Worm (Caenorhabditis elegans): ENCODE data around the gene Y57G11C.1130.

Gene Y57G11C.1130

ce11 chrIV:14786374-14787136 lies 4.2 kb downstream of the Y57G11C.1130 start, which contains the start of gene melo-1 (continued):
- no peak for TF ChIP-seq Y55F3AM.14 (GFP tag; optimal IDR thresholded peaks at IDR 0.05)
- no peak for TF ChIP-seq ZK546.5 (tag; optimal IDR thresholded peaks at IDR 0.05)
- peak; percentile 25 for TF ChIP-seq ama-1 (optimal IDR thresholded peaks at IDR 0.05)
- TF ChIP-seq R02D3.7 (tag; optimal IDR thresholded peaks at IDR 0.05), result no peak
- TF ChIP-seq elt-3 (tag; optimal IDR thresholded peaks at IDR 0.05), result no peak
- no peak for TF ChIP-seq nhr-12 (tag; optimal IDR thresholded peaks at IDR 0.05)
- TF ChIP-seq alr-1 (tag; optimal IDR thresholded peaks at IDR 0.05), result no peak
- peak in 1 of 2 experiments; percentile 62 for TF ChIP-seq lsy-2 (tag; optimal IDR thresholded peaks at IDR 0.05)

ce11 chrIV:14790579-14790978 lies 8.3 kb downstream of the Y57G11C.1130 start:
- no peak for TF ChIP-seq F13H6.1 (tag; optimal IDR thresholded peaks at IDR 0.05)
- peak; percentile 18 for TF ChIP-seq ama-1 (optimal IDR thresholded peaks at IDR 0.05)
- peak in 1 of 2 experiments; percentile 13 for TF ChIP-seq lsy-2 (tag; optimal IDR thresholded peaks at IDR 0.05)

ce11 chrIV:14792602-14793232 lies 10.4 kb downstream of the Y57G11C.1130 start, which contains the start of gene gdi-1:
TSS of gene gdi-1 (minus strand) at chrIV:14792887.
- TF ChIP-seq unc-55 (GFP tag; optimal IDR thresholded peaks at IDR 0.05) (no peak), egl-27 (tag; optimal IDR thresholded peaks at IDR 0.05) (no peak), mdl-1 (tag; optimal IDR thresholded peaks at IDR 0.05) (no peak), lin-11 (tag; optimal IDR thresholded peaks at IDR 0.05) (no peak), ztf-4 (tag; optimal IDR thresholded peaks at IDR 0.05) (no peak), lsy-2 (tag; optimal IDR thresholded peaks at IDR 0.05) (peak in 1 of 2 experiments; percentile 33), unc-62 (GFP tag; optimal IDR thresholded peaks at IDR 0.05) (no peak), nhr-25 (tag; optimal IDR thresholded peaks at IDR 0.05) (no peak), ama-1 (optimal IDR thresholded peaks at IDR 0.05) (peak; percentile 45), ceh-82 (tag; optimal IDR thresholded peaks at IDR 0.05) (no peak)

- TF ChIP-seq nhr-25 (tag; optimal IDR thresholded peaks at IDR 0.05), result peak; percentile 65
- TF ChIP-seq R02D3.7 (tag; optimal IDR thresholded peaks at IDR 0.05), result no peak
- TF ChIP-seq nhr-21 (tag; optimal IDR thresholded peaks at IDR 0.05), result peak; percentile 10
- no peak for TF ChIP-seq lin-39 (tag; optimal IDR thresholded peaks at IDR 0.05)
- peak; percentile 97 for TF ChIP-seq crh-2 (tag; optimal IDR thresholded peaks at IDR 0.05)
- peak; percentile 61 for TF ChIP-seq F13H6.1 (tag; optimal IDR thresholded peaks at IDR 0.05)
- TF ChIP-seq lsy-2 (tag; optimal IDR thresholded peaks at IDR 0.05), result peak; percentile 4 to 47
- TF ChIP-seq ztf-11 (tag; optimal IDR thresholded peaks at IDR 0.05), result no peak
- TF ChIP-seq nhr-12 (tag; optimal IDR thresholded peaks at IDR 0.05), result no peak
- TF ChIP-seq nhr-129 (tag; optimal IDR thresholded peaks at IDR 0.05), result peak; percentile 89
- TF ChIP-seq alr-1 (tag; optimal IDR thresholded peaks at IDR 0.05), result no peak
- TF ChIP-seq sma-9 (GFP tag; optimal IDR thresholded peaks at IDR 0.05), result peak; percentile 38
- TF ChIP-seq sma-9 (tag; optimal IDR thresholded peaks at IDR 0.05), result no peak
- TF ChIP-seq nhr-23 (tag; optimal IDR thresholded peaks at IDR 0.05), result no peak
- TF ChIP-seq sem-4 (tag; optimal IDR thresholded peaks at IDR 0.05), result peak; percentile 38
- TF ChIP-seq lin-11 (tag; optimal IDR thresholded peaks at IDR 0.05), result no peak
- TF ChIP-seq snpc-4 (tag; optimal IDR thresholded peaks at IDR 0.05), result peak; percentile 53
- TF ChIP-seq blmp-1 (tag; optimal IDR thresholded peaks at IDR 0.05; ENCODE audit: insufficient read depth), result peak; percentile 96
- no peak for TF ChIP-seq skn-1 (tag; optimal IDR thresholded peaks at IDR 0.05)
- peak; percentile 46 for TF ChIP-seq ztf-4 (tag; optimal IDR thresholded peaks at IDR 0.05)
- TF ChIP-seq sma-3 (GFP tag; optimal IDR thresholded peaks at IDR 0.05), result peak; percentile 30
- TF ChIP-seq C34F6.9 (tag; optimal IDR thresholded peaks at IDR 0.05), result peak; percentile 71
- peak; percentile 71 for TF ChIP-seq lin-13 (GFP tag; optimal IDR thresholded peaks at IDR 0.05)
- peak; percentile 50 for TF ChIP-seq fos-1 (tag; optimal IDR thresholded peaks at IDR 0.05)
- no peak for TF ChIP-seq egl-27 (tag; optimal IDR thresholded peaks at IDR 0.05)
- TF ChIP-seq unc-55 (GFP tag; optimal IDR thresholded peaks at IDR 0.05), result peak; percentile 68
- TF ChIP-seq mab-5 (tag; optimal IDR thresholded peaks at IDR 0.05), result no peak
- peak; percentile 16 to 22 for TF ChIP-seq mdl-1 (tag; optimal IDR thresholded peaks at IDR 0.05)
- no peak for TF ChIP-seq dmd-4 (tag; optimal IDR thresholded peaks at IDR 0.05)
- no peak for TF ChIP-seq gmeb-1 (tag; optimal IDR thresholded peaks at IDR 0.05)
- TF ChIP-seq ztf-1 (GFP tag; conservative IDR thresholded peaks at IDR 0.05), result no peak
- TF ChIP-seq ceh-16 (tag; optimal IDR thresholded peaks at IDR 0.05), result peak; percentile 54
These were observed 11.8 kb downstream of the Y57G11C.1130 start for ce11 chrIV:14793900-14794624.

Measured in whole organism, L2 larva.